Fruit fly (Drosophila melanogaster) whole organism, adult: ENCODE results near the gene TfIIS.

ENCODE experiments used
- CG7101 ChIP-seq: fragments of 200-800 bp; sonication (Bioruptor generic); optimal IDR thresholded peaks from 2 replicates; lab custom pipeline; 2018; ENCODE audit warnings: missing biosample characterization, mild to moderate bottlenecking, missing genetic modification characterization, moderate library complexity
- Clk ChIP-seq: fragments of 200-800 bp; sonication (Bioruptor generic); optimal IDR thresholded peaks from 2 replicates; lab custom pipeline; 2017; ENCODE audit warnings: missing biosample characterization, missing genetic modification characterization
- ovo ChIP-seq: fragments of 200-800 bp; sonication (Bioruptor generic); optimal IDR thresholded peaks from 2 replicates; lab custom pipeline; 2016; ENCODE audit warnings: missing biosample characterization, missing genetic modification characterization

DNA sequence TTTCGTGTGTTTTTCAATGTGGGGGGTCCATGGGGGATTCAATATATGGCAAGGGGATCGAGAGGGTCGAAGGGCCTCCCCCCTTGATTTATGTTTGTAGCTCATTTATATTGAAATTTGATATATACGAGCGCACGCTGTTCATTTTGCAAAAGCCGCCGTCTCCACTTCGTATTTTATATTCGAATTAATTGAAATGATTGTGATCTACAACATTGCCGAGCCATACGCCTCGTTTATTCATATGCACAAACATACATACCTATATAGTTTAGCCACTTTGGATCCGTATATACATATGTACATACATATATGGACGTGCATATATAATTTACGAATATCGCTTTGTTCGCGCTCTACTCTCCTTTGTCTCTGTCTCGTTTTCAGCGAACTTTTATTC lies 45.5 kb upstream of the TfIIS start:
- TF ChIP-seq ovo (no peak), CG7101 (tag; lab: Kevin White, UChicago) (no peak), Clk (GFP tag; lab: Kevin White, UChicago) (no peak)
